Fruit fly (Drosophila melanogaster): Measurements from ENCODE around the gene CG14297.

The CG14297 gene

dm6 chr3R:18928918-18929705 is 31.2 kb downstream of the CG14297 start, which contains the start of gene CG42613 (continued):
- TF ChIP-seq tio (GFP tag; optimal IDR thresholded peaks at IDR 0.05) (peak; percentile 56), CG9797 (GFP tag; optimal IDR thresholded peaks at IDR 0.05) (peak; percentile 27), CG11560 (tag; IDR thresholded peaks at IDR 0.05) (peak; percentile 49; the same call in 1 of the 3 replicates), CG9876 (GFP tag; optimal IDR thresholded peaks at IDR 0.05) (peak; percentile 19), H2.0 (GFP tag; IDR thresholded peaks at IDR 0.05) (peak; percentile 72; the same call in 1 of the 2 replicates), mld (GFP tag; IDR thresholded peaks at IDR 0.05; ENCODE audit: partially characterized antibody) (peak; percentile 25; the same call in 1 of the 3 replicates), knrl (GFP tag; IDR thresholded peaks at IDR 0.05; ENCODE audit: partially characterized antibody) (no peak), Blimp-1 (GFP tag; optimal IDR thresholded peaks at IDR 0.05) (no peak), CG13287 (GFP tag; IDR thresholded peaks at IDR 0.05; ENCODE audit: partially characterized antibody) (0 out of 2 replicates have a peak, but pooled peaks have one; percentile 56), yki (optimal IDR thresholded peaks at IDR 0.05) (no peak), ewg (GFP tag; optimal IDR thresholded peaks at IDR 0.05) (peak; percentile 61), CG11456 (GFP tag; IDR thresholded peaks at IDR 0.05) (peak; percentile 83), sima (GFP tag; optimal IDR thresholded peaks at IDR 0.05) (peak; percentile 6), Kr (GFP tag; optimal IDR thresholded peaks at IDR 0.05) (no peak), CG7556 (GFP tag; optimal IDR thresholded peaks at IDR 0.05) (peak; percentile 48), toy (GFP tag; IDR thresholded peaks at IDR 0.05) (peak; percentile 32; the same call in 1 of the 2 replicates), gt (GFP tag; IDR thresholded peaks at IDR 0.05) (no peak; the same call in 1 of the 2 replicates), pros (GFP tag; optimal IDR thresholded peaks at IDR 0.05) (no peak), stwl (tag; optimal IDR thresholded peaks at IDR 0.05) (peak; percentile 98), CG4820 (GFP tag; optimal IDR thresholded peaks at IDR 0.05) (no peak), CG4617 (GFP tag; optimal IDR thresholded peaks at IDR 0.05; ENCODE audit: borderline replicate concordance) (no peak), CG3726 (GFP tag; IDR thresholded peaks at IDR 0.05) (0 out of 3 replicates have a peak, but pooled peaks have one; percentile 58), trh (GFP tag; optimal IDR thresholded peaks at IDR 0.05) (no peak), CkIIα-i1 (GFP tag; IDR thresholded peaks at IDR 0.05) (no peak), al (GFP tag; IDR thresholded peaks at IDR 0.05) (0 out of 2 replicates have a peak, but pooled peaks have one; percentile 9), sna (GFP tag; IDR thresholded peaks at IDR 0.05; ENCODE audit: partially characterized antibody) (no peak), CG31441 (GFP tag; IDR thresholded peaks at IDR 0.05) (peak; percentile 68), her (GFP tag; optimal IDR thresholded peaks at IDR 0.05) (peak; percentile 74), zen (tag; optimal IDR thresholded peaks at IDR 0.05) (peak; percentile 77), schlank (tag; optimal IDR thresholded peaks at IDR 0.05) (peak; percentile 74), CG11093 (GFP tag; IDR thresholded peaks at IDR 0.05) (no peak), CG15269 (tag; optimal IDR thresholded peaks at IDR 0.05) (peak; percentile 57), Sin3A (optimal IDR thresholded peaks at IDR 0.05) (no peak), CG30020 (tag; optimal IDR thresholded peaks at IDR 0.05) (peak; percentile 40), Lhr (GFP tag; optimal IDR thresholded peaks at IDR 0.05) (peak; percentile 62), z (GFP tag; IDR thresholded peaks at IDR 0.05) (0 out of 3 replicates have a peak, but pooled peaks have one; percentile 55), Elba2 (GFP tag; optimal IDR thresholded peaks at IDR 0.05) (no peak), MTF-1 (GFP tag; optimal IDR thresholded peaks at IDR 0.05; ENCODE audit: borderline replicate concordance) (peak; percentile 90), CHES-1-like (GFP tag; optimal IDR thresholded peaks at IDR 0.05) (no peak), CG10959 (GFP tag; IDR thresholded peaks at IDR 0.05) (peak; percentile 63; the same call in 1 of the 2 replicates), fd3F (GFP tag; optimal IDR thresholded peaks at IDR 0.05) (peak; percentile 42), CG11695 (GFP tag; IDR thresholded peaks at IDR 0.05) (0 out of 3 replicates have a peak, but pooled peaks have one; percentile 23), CG1024 (GFP tag; IDR thresholded peaks at IDR 0.05) (peak; percentile 61), CoRest (tag; optimal IDR thresholded peaks at IDR 0.05) (peak; percentile 71), Six4 (GFP tag; optimal IDR thresholded peaks at IDR 0.05) (peak; percentile 13), bcd (GFP tag; optimal IDR thresholded peaks at IDR 0.05) (peak; percentile 86), cato (GFP tag; optimal IDR thresholded peaks at IDR 0.05; ENCODE audit: borderline replicate concordance) (no peak), gfzf (GFP tag; optimal IDR thresholded peaks at IDR 0.05) (peak; percentile 1), eyg (GFP tag; optimal IDR thresholded peaks at IDR 0.05) (peak; percentile 74)

All from whole organism, embryonic.